Fruit fly (Drosophila melanogaster): Measurements from ENCODE around the gene SdicA.
A peak's percentile ranks its signal among the peaks of the same experiment; 100 is the strongest.

The SdicA gene

dm6 chrX:20165773-20166412, 35.8 kb downstream of the SdicA start, which contains the start of gene Phf7 (continued):
- TF ChIP-seq kni (GFP tag; optimal IDR thresholded peaks at IDR 0.05), result no peak
- peak; percentile 38 for TF ChIP-seq CG14710 (tag; optimal IDR thresholded peaks at IDR 0.05)
- peak; percentile 77 for TF ChIP-seq vnd (GFP tag; IDR thresholded peaks at IDR 0.05; ENCODE audit: partially characterized antibody)
- TF ChIP-seq Nf-YB (GFP tag; optimal IDR thresholded peaks at IDR 0.05), result no peak
- peak; percentile 91 for TF ChIP-seq Ets65A (GFP tag)
- peak; percentile 12 for TF ChIP-seq CG3995 (GFP tag; optimal IDR thresholded peaks at IDR 0.05)
- no peak for TF ChIP-seq MTF-1 (GFP tag; optimal IDR thresholded peaks at IDR 0.05; ENCODE audit: borderline replicate concordance)
- TF ChIP-seq CG12071 (GFP tag; optimal IDR thresholded peaks at IDR 0.05), result no peak
- TF ChIP-seq CG1602 (GFP tag; optimal IDR thresholded peaks at IDR 0.05), result no peak
- no peak for TF ChIP-seq CG6272 (GFP tag; IDR thresholded peaks at IDR 0.05)
- no peak for TF ChIP-seq Hand (GFP tag; optimal IDR thresholded peaks at IDR 0.05)
- peak; percentile 49 for TF ChIP-seq CG17802 (tag; optimal IDR thresholded peaks at IDR 0.05)
- no peak for TF ChIP-seq ac (GFP tag; optimal IDR thresholded peaks at IDR 0.05)
- TF ChIP-seq CG10366 (GFP tag; IDR thresholded peaks at IDR 0.05), result no peak
- no peak for TF ChIP-seq CG1792 (GFP tag; optimal IDR thresholded peaks at IDR 0.05)
- TF ChIP-seq CG9609 (GFP tag; optimal IDR thresholded peaks at IDR 0.05), result no peak
- TF ChIP-seq CG31365 (tag; optimal IDR thresholded peaks at IDR 0.05), result no peak
- TF ChIP-seq usp (GFP tag; optimal IDR thresholded peaks at IDR 0.05), result no peak
- TF ChIP-seq CoRest (tag; optimal IDR thresholded peaks at IDR 0.05), result peak; percentile 23
- TF ChIP-seq CG8089 (GFP tag; optimal IDR thresholded peaks at IDR 0.05), result no peak
- no peak for TF ChIP-seq Neu2 (GFP tag; optimal IDR thresholded peaks at IDR 0.05; ENCODE audit: borderline replicate concordance)
- TF ChIP-seq fu2 (GFP tag; optimal IDR thresholded peaks at IDR 0.05), result no peak
- no peak for TF ChIP-seq ab (GFP tag; optimal IDR thresholded peaks at IDR 0.05)
- no peak for TF ChIP-seq CG15073 (GFP tag; optimal IDR thresholded peaks at IDR 0.05)
- TF ChIP-seq sr (GFP tag; IDR thresholded peaks at IDR 0.05), result no peak
- no peak for TF ChIP-seq slp2 (GFP tag; optimal IDR thresholded peaks at IDR 0.05)
- TF ChIP-seq CG18619 (GFP tag; optimal IDR thresholded peaks at IDR 0.05), result no peak
- no peak for TF ChIP-seq CG11093 (GFP tag; IDR thresholded peaks at IDR 0.05)
- TF ChIP-seq Scr (GFP tag; IDR thresholded peaks at IDR 0.05; ENCODE audit: partially characterized antibody), result peak; percentile 73
- peak; percentile 45 for TF ChIP-seq Myb (GFP tag; optimal IDR thresholded peaks at IDR 0.05)
- peak; percentile 79 for TF ChIP-seq E2f2 (GFP tag; IDR thresholded peaks at IDR 0.05)
- TF ChIP-seq CG7963 (GFP tag; IDR thresholded peaks at IDR 0.05; ENCODE audit: partially characterized antibody), result peak; percentile 52; the same call in 1 of the 3 replicates
- no peak for TF ChIP-seq CG8478 (optimal IDR thresholded peaks at IDR 0.05)
- no peak for TF ChIP-seq Fer3 (tag; optimal IDR thresholded peaks at IDR 0.05)
- peak; percentile 20 for TF ChIP-seq trem (tag; optimal IDR thresholded peaks at IDR 0.05)
- no peak for TF ChIP-seq ara (GFP tag; IDR thresholded peaks at IDR 0.05)
- no peak for TF ChIP-seq Hsf (GFP tag; optimal IDR thresholded peaks at IDR 0.05)
- TF ChIP-seq sqz (GFP tag; optimal IDR thresholded peaks at IDR 0.05), result peak; percentile 62
- no peak for TF ChIP-seq tx (GFP tag; optimal IDR thresholded peaks at IDR 0.05)
- TF ChIP-seq Dll (GFP tag; IDR thresholded peaks at IDR 0.05; ENCODE audit: partially characterized antibody), result peak; percentile 66; the same call in 3 of the 4 replicates
- peak; percentile 39; the same call in 1 of the 2 replicates for TF ChIP-seq nerfin-2 (GFP tag; IDR thresholded peaks at IDR 0.05; ENCODE audit: partially characterized antibody)
- TF ChIP-seq Mad (GFP tag; optimal IDR thresholded peaks at IDR 0.05), result no peak
- no peak for TF ChIP-seq chinmo (GFP tag; IDR thresholded peaks at IDR 0.05; ENCODE audit: partially characterized antibody)
- no peak for TF ChIP-seq chif (GFP tag; optimal IDR thresholded peaks at IDR 0.05)
- TF ChIP-seq CG32767 (GFP tag; IDR thresholded peaks at IDR 0.05), result no peak
- no peak for TF ChIP-seq CG4730 (GFP tag; IDR thresholded peaks at IDR 0.05)
- no peak for TF ChIP-seq fd3F (GFP tag; optimal IDR thresholded peaks at IDR 0.05)
- TF ChIP-seq CG33213 (GFP tag; optimal IDR thresholded peaks at IDR 0.05), result peak; percentile 52
- TF ChIP-seq CrebB (tag; optimal IDR thresholded peaks at IDR 0.05), result no peak
- TF ChIP-seq CG13624 (GFP tag; optimal IDR thresholded peaks at IDR 0.05), result peak; percentile 22
- peak; percentile 77 for TF ChIP-seq Ets97D (GFP tag; optimal IDR thresholded peaks at IDR 0.05)

All from whole organism, embryonic.